Worm (Caenorhabditis elegans) whole organism, L3 larva: ENCODE results near the gene col-145.

Experiments
- R02D3.7 ChIP-seq: fragments of 150-350 bp; optimal IDR thresholded peaks from 2 replicates; lab custom pipeline; 2014; ENCODE audit warnings: missing biosample characterization, missing genetic modification characterization
- aly-2 ChIP-seq: fragments of 150-350 bp; optimal IDR thresholded peaks from 2 replicates; lab custom pipeline; 2014; ENCODE audit warnings: missing biosample characterization, missing genetic modification characterization
- ama-1 ChIP-seq: fragments of 150-350 bp; optimal IDR thresholded peaks from 2 replicates; lab custom pipeline; 2018
- ceh-16 ChIP-seq: sonication (generic microtip); optimal IDR thresholded peaks from 2 replicates; lab custom pipeline; 2017; ENCODE audit warnings: missing biosample characterization, missing genetic modification characterization
- ceh-82 ChIP-seq: fragments of 150-350 bp; optimal IDR thresholded peaks from 2 replicates; lab custom pipeline; 2014; ENCODE audit warnings: missing biosample characterization, missing genetic modification characterization
- egl-27 ChIP-seq: sonication (generic microtip); optimal IDR thresholded peaks from 4 replicates; lab custom pipeline; 2017; ENCODE audit warnings: missing biosample characterization, missing genetic modification reagents, missing genetic modification characterization
- egl-5 ChIP-seq: fragments of 150-350 bp; optimal IDR thresholded peaks from 2 replicates; lab custom pipeline; 2017; ENCODE audit warnings: missing biosample characterization, missing genetic modification reagents, missing genetic modification characterization, inconsistent platforms
- elt-1 ChIP-seq: fragments of 150-350 bp; optimal IDR thresholded peaks from 2 replicates; lab custom pipeline; 2014; ENCODE audit warnings: missing biosample characterization, missing genetic modification characterization
- elt-2 ChIP-seq: sonication (generic microtip); optimal IDR thresholded peaks from 2 replicates; lab custom pipeline; 2016; ENCODE audit warnings: missing genetic modification reagents, mild to moderate bottlenecking, missing genetic modification characterization, missing compliant biosample characterization
- elt-3 ChIP-seq, 3 experiments: fragments of 150-350 bp in 1 of 3; sonication (generic microtip) in 2 of 3; optimal IDR thresholded peaks; 2 replicates in 2 of 3; 4 replicates in 1 of 3; lab custom pipeline; 2014 to 2017; ENCODE audit warnings: missing biosample characterization in 3 of 3, missing genetic modification characterization in 3 of 3
- eor-1 ChIP-seq, 2 experiments: fragments of 150-350 bp; optimal IDR thresholded peaks; 2 replicates each; lab custom pipeline; 2014 to 2018; ENCODE audit warnings: missing biosample characterization in 2 of 2, missing genetic modification characterization in 2 of 2
- fkh-10 ChIP-seq: sonication (generic microtip); optimal IDR thresholded peaks from 2 replicates; lab custom pipeline; 2017; ENCODE audit warnings: missing biosample characterization, missing genetic modification reagents, missing genetic modification characterization
- hmg-11 ChIP-seq: sonication (generic microtip); optimal IDR thresholded peaks from 2 replicates; lab custom pipeline; 2016; ENCODE audit warnings: missing genetic modification characterization, missing compliant biosample characterization
- jun-1 ChIP-seq: fragments of 150-350 bp; optimal IDR thresholded peaks from 2 replicates; lab custom pipeline; 2014; ENCODE audit warnings: missing biosample characterization, missing genetic modification reagents, missing genetic modification characterization
- lin-15B ChIP-seq: fragments of 150-350 bp; optimal IDR thresholded peaks from 2 replicates; lab custom pipeline; 2014; ENCODE audit warnings: missing biosample characterization, missing genetic modification characterization
- lin-39 ChIP-seq: fragments of 150-350 bp; optimal IDR thresholded peaks from 2 replicates; lab custom pipeline; 2018; ENCODE audit warnings: missing biosample characterization, missing genetic modification reagents, missing genetic modification characterization
- lsy-12 ChIP-seq: sonication (generic microtip); optimal IDR thresholded peaks from 2 replicates; lab custom pipeline; 2016; ENCODE audit warnings: mild to moderate bottlenecking, missing genetic modification characterization, missing compliant biosample characterization
- mdl-1 ChIP-seq: fragments of 150-350 bp; optimal IDR thresholded peaks from 2 replicates; lab custom pipeline; 2014; ENCODE audit warnings: missing biosample characterization, missing genetic modification characterization
- mml-1 ChIP-seq: fragments of 150-350 bp; sonication (generic microtip); optimal IDR thresholded peaks from 3 replicates; lab custom pipeline; 2014; ENCODE audit warnings: missing biosample characterization, missing genetic modification characterization
- nfya-1 ChIP-seq: sonication (generic microtip); optimal IDR thresholded peaks from 2 replicates; lab custom pipeline; 2017; ENCODE audit warnings: missing genetic modification characterization, mild to moderate bottlenecking, missing compliant biosample characterization, antibody characterized with exemption, moderate library complexity; ENCODE audit not compliant: insufficient read depth
- nhr-11 ChIP-seq: fragments of 150-350 bp; optimal IDR thresholded peaks from 2 replicates; lab custom pipeline; 2014; ENCODE audit warnings: missing biosample characterization, missing genetic modification characterization
- nhr-12 ChIP-seq: fragments of 150-350 bp; optimal IDR thresholded peaks from 2 replicates; lab custom pipeline; 2014; ENCODE audit warnings: missing biosample characterization, missing genetic modification characterization
- nhr-23 ChIP-seq: fragments of 150-350 bp; optimal IDR thresholded peaks from 2 replicates; lab custom pipeline; 2014; ENCODE audit warnings: missing biosample characterization, missing genetic modification reagents, missing genetic modification characterization
- nhr-25 ChIP-seq: sonication (generic microtip); optimal IDR thresholded peaks from 2 replicates; lab custom pipeline; 2017; ENCODE audit warnings: missing biosample characterization, missing genetic modification characterization
- nhr-43 ChIP-seq: sonication (generic microtip); optimal IDR thresholded peaks from 2 replicates; lab custom pipeline; 2016; ENCODE audit warnings: mild to moderate bottlenecking, missing genetic modification characterization, missing compliant biosample characterization; ENCODE audit not compliant: poor library complexity, severe bottlenecking
- nhr-77 ChIP-seq: fragments of 150-350 bp; optimal IDR thresholded peaks from 2 replicates; lab custom pipeline; 2014; ENCODE audit warnings: missing biosample characterization, missing genetic modification characterization
- pha-4 ChIP-seq: fragments of 150-350 bp; optimal IDR thresholded peaks from 2 replicates; lab custom pipeline; 2014; ENCODE audit warnings: missing biosample characterization, missing genetic modification reagents, missing genetic modification characterization
- sea-2 ChIP-seq: fragments of 150-350 bp; sonication (generic microtip); optimal IDR thresholded peaks from 4 replicates; lab custom pipeline; 2014; ENCODE audit warnings: missing biosample characterization, missing genetic modification reagents, missing genetic modification characterization
- skn-1 ChIP-seq: fragments of 150-350 bp; optimal IDR thresholded peaks from 2 replicates; lab custom pipeline; 2014; ENCODE audit warnings: missing biosample characterization, missing genetic modification characterization
- snpc-4 ChIP-seq: fragments of 150-350 bp; optimal IDR thresholded peaks from 2 replicates; lab custom pipeline; 2014; ENCODE audit warnings: missing biosample characterization, missing genetic modification characterization
- tbx-2 ChIP-seq: sonication (generic microtip); optimal IDR thresholded peaks from 2 replicates; lab custom pipeline; 2016; ENCODE audit warnings: mild to moderate bottlenecking, missing genetic modification characterization, missing compliant biosample characterization
- unc-39 ChIP-seq: sonication (generic microtip); optimal IDR thresholded peaks from 4 replicates; lab custom pipeline; 2017; ENCODE audit warnings: missing biosample characterization, missing genetic modification characterization
- unc-62 ChIP-seq: fragments of 150-350 bp; sonication (generic microtip); optimal IDR thresholded peaks from 4 replicates; lab custom pipeline; 2014; ENCODE audit warnings: missing biosample characterization, missing genetic modification reagents, missing genetic modification characterization
- zag-1 ChIP-seq: fragments of 150-350 bp; optimal IDR thresholded peaks from 2 replicates; lab custom pipeline; 2014; ENCODE audit warnings: missing biosample characterization, missing genetic modification characterization
- ztf-11 ChIP-seq: fragments of 150-350 bp; optimal IDR thresholded peaks from 2 replicates; lab custom pipeline; 2014; ENCODE audit warnings: missing biosample characterization, missing genetic modification characterization
- ztf-4 ChIP-seq: fragments of 150-350 bp; optimal IDR thresholded peaks from 2 replicates; lab custom pipeline; 2014; ENCODE audit warnings: missing biosample characterization, missing genetic modification characterization

Gene col-145

ce11 chrV:9168089-9168488 is 5.3 kb upstream of the col-145 start, which contains the start of gene B0222.11:
Gene B0222.11 (minus strand): TSS chrV:9168189.
- TF ChIP-seq unc-39 (tag; lab: Kevin White, UChicago) (no peak), elt-1 (tag; lab: Kevin White, UChicago) (no peak), ztf-11 (tag; lab: Kevin White, UChicago) (no peak), skn-1 (tag; lab: Kevin White, UChicago) (no peak), nhr-11 (tag; lab: Kevin White, UChicago) (no peak), mml-1 (no peak), aly-2 (no peak), eor-1 (tag; optimal IDR thresholded peaks at IDR 0.05; lab: Kevin White, UChicago) (no peak), hmg-11 (tag; lab: Kevin White, UChicago) (no peak)

DNA sequence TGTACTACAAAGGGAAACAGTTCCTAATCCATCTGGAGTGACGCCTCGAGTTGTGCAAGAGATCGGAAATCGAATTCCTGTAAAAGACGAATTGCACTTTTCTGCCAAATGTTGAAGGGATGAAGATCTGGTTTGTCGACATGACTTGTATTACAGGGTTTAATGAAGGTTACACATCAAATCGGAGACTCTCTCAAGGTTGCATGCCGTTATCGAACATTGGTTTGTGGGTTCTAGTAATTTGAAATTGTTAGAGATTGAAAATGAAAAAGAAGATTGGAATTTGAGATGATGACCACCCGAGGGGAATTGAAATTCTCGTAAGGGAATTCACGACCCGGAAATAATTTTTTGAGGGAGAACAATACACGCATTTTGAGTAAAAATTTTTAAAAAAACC is 3.5 kb upstream of the col-145 start:
- TF ChIP-seq nhr-23 (tag; lab: Kevin White, UChicago) (peak; percentile 23), ceh-82 (no peak), nhr-25 (peak; percentile 76), elt-1 (tag; lab: Kevin White, UChicago) (peak; percentile 73)

DNA sequence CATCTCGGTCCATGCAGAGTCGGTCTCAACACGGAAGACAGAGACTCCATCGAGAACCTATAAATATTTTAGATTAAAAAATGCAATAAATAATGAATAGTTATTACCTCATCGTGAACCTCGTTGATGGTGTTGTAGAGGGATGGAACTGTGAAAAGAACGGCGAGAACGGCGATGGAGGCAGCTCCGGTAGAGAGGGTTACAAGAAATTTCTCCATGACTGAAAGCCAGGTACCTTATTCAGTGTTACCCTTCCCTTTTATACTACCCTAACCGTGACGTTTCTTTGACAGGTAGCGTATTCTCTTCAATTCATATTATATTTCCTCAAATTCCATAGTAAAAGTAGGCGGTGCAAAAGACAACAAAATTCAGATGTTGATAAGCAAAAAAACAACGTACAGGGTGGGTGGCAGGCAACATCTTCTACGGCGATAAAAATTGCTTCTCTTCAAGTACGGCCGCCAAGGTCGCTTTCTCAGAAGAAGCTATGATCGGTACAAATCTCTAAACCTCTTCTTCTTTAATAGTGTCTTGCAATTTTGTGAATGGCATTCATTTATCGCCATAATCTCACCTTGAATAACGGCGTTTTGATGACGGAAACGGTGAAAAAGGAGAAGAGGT is 2.4 kb upstream of the col-145 start, which contains the start of gene col-10:
Gene col-10 (minus strand): TSS at position 235 of the 627 bp plus-strand sequence.
- TF ChIP-seq sea-2 (GFP tag; lab: Kevin White, UChicago) (no peak), eor-1 (tag; optimal IDR thresholded peaks at IDR 0.05; lab: Kevin White, UChicago) (no peak), nhr-43 (peak; percentile 65), R02D3.7 (tag; lab: Kevin White, UChicago) (no peak), tbx-2 (no peak), unc-62 (no peak), ama-1 (lab: Kevin White, UChicago) (peak; percentile 85), lsy-12 (tag; lab: Kevin White, UChicago) (no peak), nhr-12 (tag; lab: Kevin White, UChicago) (no peak), elt-1 (tag; lab: Kevin White, UChicago) (peak; percentile 56), nhr-23 (tag; lab: Kevin White, UChicago) (no peak), egl-27 (peak; percentile 15), elt-2 (no peak), lin-15B (tag; lab: Kevin White, UChicago) (no peak), ceh-16 (tag; lab: Kevin White, UChicago) (no peak), nhr-25 (peak; percentile 86), nhr-77 (tag; lab: Kevin White, UChicago) (no peak)

DNA sequence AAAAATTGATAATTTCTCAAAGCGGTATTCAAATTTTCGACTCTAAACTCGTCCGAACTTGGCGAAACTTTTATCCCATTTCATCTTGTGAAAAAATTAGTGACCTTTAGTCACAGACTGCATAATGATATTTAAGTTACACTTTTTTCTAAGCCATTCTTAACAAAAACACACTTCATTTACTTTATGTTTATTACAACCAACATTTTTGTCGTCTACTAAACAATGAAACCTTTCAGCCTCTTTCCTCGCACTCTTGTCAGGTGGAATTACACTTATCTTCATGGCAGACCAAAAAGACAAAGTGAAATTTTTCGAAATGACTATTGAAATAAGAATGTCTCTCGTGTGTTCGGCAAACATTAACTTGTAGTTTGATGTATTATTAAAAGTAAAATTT is 1.1 kb upstream of the col-145 start:
- TF ChIP-seq nhr-25 (peak; percentile 93), nhr-43 (peak; percentile 50), ztf-4 (tag; lab: Kevin White, UChicago) (peak; percentile 9), ama-1 (lab: Kevin White, UChicago) (peak; percentile 89), R02D3.7 (tag; lab: Kevin White, UChicago) (peak; percentile 1), nhr-12 (tag; lab: Kevin White, UChicago) (no peak)

ce11 chrV:9162118-9162729 is 581 bp downstream of the col-145 start:
- TF ChIP-seq zag-1 (no peak), ztf-4 (tag; lab: Kevin White, UChicago) (no peak), R02D3.7 (tag; lab: Kevin White, UChicago) (no peak), lin-15B (tag; lab: Kevin White, UChicago) (no peak), sea-2 (GFP tag; lab: Kevin White, UChicago) (no peak), mdl-1 (tag; lab: Kevin White, UChicago) (no peak), snpc-4 (no peak), lin-39 (tag; lab: Kevin White, UChicago) (no peak), hmg-11 (tag; lab: Kevin White, UChicago) (no peak)

ce11 chrV:9160224-9160886 is 2.5 kb downstream of the col-145 start, which contains the start of gene col-144:
Gene col-144 (minus strand): TSS chrV:9160642.
- TF ChIP-seq nhr-77 (tag; lab: Kevin White, UChicago): no peak
- no peak for TF ChIP-seq lin-39 (tag; lab: Kevin White, UChicago)
- TF ChIP-seq snpc-4: no peak
- no peak for TF ChIP-seq jun-1
- peak; percentile 17 for TF ChIP-seq nfya-1
- peak; percentile 73 for TF ChIP-seq ama-1 (lab: Kevin White, UChicago)
- no peak for TF ChIP-seq egl-5
- TF ChIP-seq nhr-25: peak; percentile 70
- no peak for TF ChIP-seq eor-1 (tag; optimal IDR thresholded peaks at IDR 0.05; lab: Kevin White, UChicago)
- TF ChIP-seq pha-4 (tag; lab: Kevin White, UChicago): no peak
- peak in 1 of 3 experiments; percentile 12 for TF ChIP-seq elt-3 (tag; optimal IDR thresholded peaks at IDR 0.05; lab: Kevin White, UChicago)
- peak; percentile 57 for TF ChIP-seq nhr-43
- TF ChIP-seq unc-39 (tag; lab: Kevin White, UChicago): no peak
- TF ChIP-seq ztf-4 (tag; lab: Kevin White, UChicago): no peak
- no peak for TF ChIP-seq elt-1 (tag; lab: Kevin White, UChicago)
- no peak for TF ChIP-seq unc-62
- TF ChIP-seq nhr-11 (tag; lab: Kevin White, UChicago): no peak
- TF ChIP-seq fkh-10 (GFP tag; lab: Kevin White, UChicago): no peak
